Fruit fly (Drosophila melanogaster): ENCODE data around the gene GILT2.

Gene GILT2

DNA sequence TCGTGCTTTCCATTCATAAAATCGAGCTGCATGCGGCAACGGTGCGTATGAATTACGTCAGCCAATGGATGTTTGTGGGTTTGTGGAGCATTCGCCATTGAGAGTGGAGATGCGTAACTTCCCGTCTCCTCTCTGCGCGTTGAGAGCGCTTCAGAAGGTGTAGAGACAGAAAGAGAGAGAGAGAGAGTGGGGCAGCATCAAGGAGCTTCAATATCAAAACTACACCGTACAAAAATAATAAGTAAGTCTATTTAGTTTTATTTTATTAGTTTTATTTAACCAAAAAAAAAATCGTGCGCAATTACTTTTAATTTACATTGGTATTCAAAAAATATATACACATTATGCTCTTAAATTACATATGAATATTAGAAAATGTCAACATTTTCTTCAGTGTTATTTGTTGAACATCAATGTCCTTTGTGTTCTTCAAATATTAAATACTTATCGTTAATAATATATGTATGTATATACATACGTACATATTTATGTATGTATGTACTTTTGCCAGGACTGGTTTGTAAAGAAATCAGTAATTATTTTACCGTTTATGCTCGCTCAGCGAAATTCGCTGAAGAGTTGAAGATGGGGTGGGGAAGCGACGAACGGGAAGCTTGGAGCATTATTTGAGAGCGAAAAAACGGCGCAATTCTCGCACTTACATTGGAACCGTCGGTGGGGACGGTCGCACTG, 44.1 kb downstream of the GILT2 start, which contains the start of gene CG10365 (continued):
- no peak for TF ChIP-seq CG7745 (tag; optimal IDR thresholded peaks at IDR 0.05)
- TF ChIP-seq pnt (GFP tag; optimal IDR thresholded peaks at IDR 0.05) = no peak
- TF ChIP-seq Ssrp (tag; optimal IDR thresholded peaks at IDR 0.05) = peak; percentile 81
- peak; percentile 82 for TF ChIP-seq CG6813 (GFP tag; optimal IDR thresholded peaks at IDR 0.05)
- TF ChIP-seq CG9817 (tag; optimal IDR thresholded peaks at IDR 0.05) = peak; percentile 80
- peak; percentile 83 for TF ChIP-seq salm (tag; optimal IDR thresholded peaks at IDR 0.05)
- TF ChIP-seq CG5245 (GFP tag; optimal IDR thresholded peaks at IDR 0.05) = peak; percentile 65
- TF ChIP-seq CG13296 (GFP tag; optimal IDR thresholded peaks at IDR 0.05) = peak; percentile 91
- TF ChIP-seq onecut (GFP tag; IDR thresholded peaks at IDR 0.05) = peak; percentile 74
- TF ChIP-seq prd (optimal IDR thresholded peaks at IDR 0.05) = no peak
- TF ChIP-seq prd (GFP tag; IDR thresholded peaks at IDR 0.05) = peak; percentile 77
- TF ChIP-seq CG12299 (tag; optimal IDR thresholded peaks at IDR 0.05) = peak; percentile 77
- TF ChIP-seq CG18476 (GFP tag; optimal IDR thresholded peaks at IDR 0.05) = peak; percentile 58
- peak; percentile 59 for TF ChIP-seq CG43689 (GFP tag; IDR thresholded peaks at IDR 0.05)
- TF ChIP-seq CG12769 (tag; optimal IDR thresholded peaks at IDR 0.05) = peak; percentile 70
- peak; percentile 85 for TF ChIP-seq lmd (GFP tag; IDR thresholded peaks at IDR 0.05)
- TF ChIP-seq CG5953 (GFP tag; IDR thresholded peaks at IDR 0.05) = peak; percentile 63; the same call in 1 of the 2 replicates
- TF ChIP-seq org-1 (GFP tag; optimal IDR thresholded peaks at IDR 0.05) = peak; percentile 72
- peak; percentile 56 for TF ChIP-seq CG2116 (GFP tag; optimal IDR thresholded peaks at IDR 0.05)
- TF ChIP-seq nerfin-2 (GFP tag; IDR thresholded peaks at IDR 0.05; ENCODE audit: partially characterized antibody) = no peak
- no peak for TF ChIP-seq CkIIα-i1 (GFP tag; IDR thresholded peaks at IDR 0.05)
- TF ChIP-seq Kr (GFP tag; optimal IDR thresholded peaks at IDR 0.05) = no peak
- TF ChIP-seq CG11504 (tag; optimal IDR thresholded peaks at IDR 0.05) = peak; percentile 95
- peak; percentile 50 for TF ChIP-seq Adf1 (GFP tag; IDR thresholded peaks at IDR 0.05)
- no peak for TF ChIP-seq CG17802 (tag; optimal IDR thresholded peaks at IDR 0.05)
- TF ChIP-seq BtbVII (GFP tag; optimal IDR thresholded peaks at IDR 0.05) = peak; percentile 89
- TF ChIP-seq sisA (GFP tag; IDR thresholded peaks at IDR 0.05) = peak; percentile 76
- TF ChIP-seq CG31388 (GFP tag; optimal IDR thresholded peaks at IDR 0.05) = peak; percentile 32
- peak; percentile 96 for TF ChIP-seq PHDP (tag; optimal IDR thresholded peaks at IDR 0.05)
- TF ChIP-seq CG2120 (GFP tag; optimal IDR thresholded peaks at IDR 0.05) = peak; percentile 81
- no peak for TF ChIP-seq crc (GFP tag; optimal IDR thresholded peaks at IDR 0.05)
- TF ChIP-seq pan (optimal IDR thresholded peaks at IDR 0.05) = no peak
- peak in 1 of 2 experiments; percentile 93 for TF ChIP-seq pan (GFP tag; optimal IDR thresholded peaks at IDR 0.05 in 1 of 2, IDR thresholded peaks at IDR 0.05 in 1 of 2)
- TF ChIP-seq CG4360 (GFP tag; IDR thresholded peaks at IDR 0.05) = no peak
- no peak for TF ChIP-seq Atf3 (GFP tag; optimal IDR thresholded peaks at IDR 0.05)
- TF ChIP-seq stc (GFP tag; IDR thresholded peaks at IDR 0.05) = peak; percentile 90
- TF ChIP-seq seq (GFP tag; IDR thresholded peaks at IDR 0.05) = peak; percentile 67
- no peak for TF ChIP-seq CG2129 (GFP tag; IDR thresholded peaks at IDR 0.05; ENCODE audit: partially characterized antibody)
- peak; percentile 58 for TF ChIP-seq CG17829 (tag; optimal IDR thresholded peaks at IDR 0.05)
- peak; percentile 21 for TF ChIP-seq bab2 (GFP tag; optimal IDR thresholded peaks at IDR 0.05)
- TF ChIP-seq D19A (tag; optimal IDR thresholded peaks at IDR 0.05) = peak; percentile 76
- TF ChIP-seq Ptx1 (GFP tag; IDR thresholded peaks at IDR 0.05) = peak; percentile 92
- 0 out of 2 replicates have a peak, but pooled peaks have one; percentile 34 for TF ChIP-seq CG4404 (GFP tag; IDR thresholded peaks at IDR 0.05)
- peak; percentile 87 for TF ChIP-seq Asciz (GFP tag; optimal IDR thresholded peaks at IDR 0.05)
- peak; percentile 58; the same call in 1 of the 3 replicates for TF ChIP-seq ase (GFP tag; IDR thresholded peaks at IDR 0.05)
- TF ChIP-seq CG13424 (tag; optimal IDR thresholded peaks at IDR 0.05) = peak; percentile 92
- TF ChIP-seq CG15514 (GFP tag; optimal IDR thresholded peaks at IDR 0.05) = peak; percentile 21
- TF ChIP-seq CG10147 (GFP tag; optimal IDR thresholded peaks at IDR 0.05) = peak; percentile 94
- no peak for TF ChIP-seq CG7928 (GFP tag; optimal IDR thresholded peaks at IDR 0.05)
- no peak for TF ChIP-seq ham (GFP tag; IDR thresholded peaks at IDR 0.05)
